Worm (Caenorhabditis elegans): ENCODE data around the gene F09F7.5.

DNA sequence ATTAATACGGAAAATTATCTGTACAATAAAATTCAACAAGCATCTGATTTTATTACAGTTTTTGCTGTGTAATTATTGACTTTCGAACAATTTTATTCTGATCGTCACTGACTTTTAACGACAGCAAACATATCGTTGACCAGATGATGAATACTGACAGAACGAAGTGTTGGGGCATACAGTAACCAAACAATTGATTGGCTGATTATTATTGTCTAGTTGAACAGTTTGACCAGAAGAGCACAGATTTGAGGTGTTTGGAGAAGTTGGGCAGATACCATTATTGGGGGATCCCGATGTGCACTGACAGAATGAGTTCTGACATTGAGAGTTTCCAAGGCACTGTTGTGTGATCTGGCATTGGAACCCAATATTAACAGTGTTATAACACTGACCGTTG is 39.9 kb upstream of the F09F7.5 start:
- TF ChIP-seq unc-62 (GFP tag; optimal IDR thresholded peaks at IDR 0.05) (no peak), skn-1 (tag; optimal IDR thresholded peaks at IDR 0.05) (no peak), aly-2 (tag; optimal IDR thresholded peaks at IDR 0.05) (no peak)

Measured in whole organism, L3 larva.